Fruit fly (Drosophila melanogaster): ENCODE data around the gene Naglu.

DNA sequence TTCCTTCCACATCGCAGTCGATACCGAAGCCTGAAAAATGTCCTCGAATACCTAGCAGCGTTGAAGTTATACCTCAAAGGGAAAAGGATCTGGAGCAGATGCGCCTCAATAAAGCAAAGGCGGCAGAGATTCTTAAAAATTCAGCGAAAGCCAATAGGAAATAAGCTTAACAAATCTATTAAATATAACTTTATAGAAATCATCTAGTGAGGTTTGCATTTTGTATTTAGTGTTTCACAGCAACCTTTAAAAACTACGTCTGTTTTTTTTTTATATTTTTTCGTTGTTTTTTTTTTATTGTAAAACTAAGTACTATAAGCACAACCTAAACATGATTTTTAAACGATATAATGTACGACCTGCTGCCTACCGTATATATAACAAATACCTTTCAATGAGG lies 30.5 kb upstream of the Naglu start, which contains the start of gene CG31897:
- TF ChIP-seq usp (GFP tag; optimal IDR thresholded peaks at IDR 0.05) (no peak), h (GFP tag; optimal IDR thresholded peaks at IDR 0.05) (no peak), Hr83 (GFP tag; optimal IDR thresholded peaks at IDR 0.05; ENCODE audit: poor library complexity, severe bottlenecking) (no peak), dl (GFP tag; optimal IDR thresholded peaks at IDR 0.05; ENCODE audit: insufficient read depth in 1 of 2, partially characterized antibody in 2 of 2) (no peak), fru (GFP tag; optimal IDR thresholded peaks at IDR 0.05) (no peak)
